Fruit fly (Drosophila melanogaster) whole organism, embryonic: Measurements from ENCODE around the gene CG13085.

Experiments
- Adf1 ChIP-seq: fragments of 200-800 bp; sonication (Bioruptor generic); IDR thresholded peaks from 2 replicates; pipeline ENCODE4 v1.3.6; 2022; ENCODE audit warnings: missing biosample characterization, missing genetic modification characterization
- Atf6 ChIP-seq: fragments of 200-800 bp; sonication (Bioruptor generic); IDR thresholded peaks from 2 replicates; pipeline ENCODE4 v1.3.6; 2022; ENCODE audit warnings: missing biosample characterization, missing genetic modification characterization
- B-H1 ChIP-seq: fragments of 200-800 bp; sonication (Bioruptor generic); IDR thresholded peaks from 3 replicates; pipeline ENCODE4 v1.3.6; 2022; ENCODE audit warnings: missing biosample characterization, missing genetic modification characterization
- B-H2 ChIP-seq: fragments of 200-800 bp; sonication (Bioruptor generic); optimal IDR thresholded peaks from 2 replicates; lab custom pipeline; 2018; ENCODE audit warnings: missing biosample characterization, mild to moderate bottlenecking, missing genetic modification characterization
- Bgb ChIP-seq: fragments of 200-800 bp; sonication (Bioruptor generic); IDR thresholded peaks from 2 replicates; pipeline ENCODE4 v1.3.6; 2022; ENCODE audit warnings: missing biosample characterization, missing genetic modification characterization; ENCODE audit not compliant: partially characterized antibody
- C15 ChIP-seq: fragments of 200-800 bp; sonication (Bioruptor generic); IDR thresholded peaks from 3 replicates; pipeline ENCODE4 v1.3.6; 2022; ENCODE audit warnings: missing biosample characterization, missing genetic modification characterization
- CG10462 ChIP-seq: fragments of 200-800 bp; sonication (Bioruptor generic); optimal IDR thresholded peaks from 2 replicates; lab custom pipeline; 2016; ENCODE audit warnings: missing biosample characterization, missing genetic modification characterization
- CG10543 ChIP-seq: fragments of 200-800 bp; sonication (Bioruptor generic); optimal IDR thresholded peaks from 3 replicates; lab custom pipeline; 2017; ENCODE audit warnings: missing biosample characterization, mild to moderate bottlenecking, missing genetic modification characterization, moderate library complexity
- CG11247 ChIP-seq: fragments of 200-800 bp; sonication (Bioruptor generic); IDR thresholded peaks from 2 replicates; pipeline ENCODE4 v1.3.6; 2022; ENCODE audit warnings: missing biosample characterization, missing genetic modification characterization
- CG11456 ChIP-seq: fragments of 200-800 bp; sonication (Bioruptor generic); IDR thresholded peaks from 3 replicates; pipeline ENCODE4 v1.3.6; 2022; ENCODE audit warnings: missing biosample characterization, missing genetic modification characterization
- CG11504 ChIP-seq: fragments of 200-800 bp; sonication (Bioruptor generic); optimal IDR thresholded peaks from 3 replicates; lab custom pipeline; 2019; ENCODE audit warnings: missing biosample characterization, mild to moderate bottlenecking, missing genetic modification characterization, moderate library complexity
- CG14014 ChIP-seq: fragments of 200-800 bp; sonication (Bioruptor generic); IDR thresholded peaks from 2 replicates; pipeline ENCODE4 v1.3.6; 2022; ENCODE audit warnings: missing biosample characterization, missing genetic modification characterization
- CG14441 ChIP-seq: fragments of 200-800 bp; sonication (Bioruptor generic); IDR thresholded peaks from 2 replicates; pipeline ENCODE4 v1.3.6; 2022; ENCODE audit warnings: missing biosample characterization, missing genetic modification characterization
- CG15479 ChIP-seq: fragments of 200-800 bp; sonication (Bioruptor generic); optimal IDR thresholded peaks from 3 replicates; lab custom pipeline; 2019; ENCODE audit warnings: missing biosample characterization, mild to moderate bottlenecking, missing genetic modification characterization, moderate library complexity
- CG3281 ChIP-seq: fragments of 200-800 bp; sonication (Bioruptor generic); optimal IDR thresholded peaks from 3 replicates; lab custom pipeline; 2017; ENCODE audit warnings: missing biosample characterization, mild to moderate bottlenecking, missing genetic modification characterization
- CG8359 ChIP-seq: fragments of 200-800 bp; sonication (Bioruptor generic); optimal IDR thresholded peaks from 2 replicates; lab custom pipeline; 2017; ENCODE audit warnings: missing biosample characterization, mild to moderate bottlenecking, missing genetic modification characterization, borderline replicate concordance
- CHES-1-like ChIP-seq: fragments of 200-800 bp; sonication (Bioruptor generic); optimal IDR thresholded peaks from 2 replicates; lab custom pipeline; 2016; ENCODE audit warnings: missing biosample characterization, missing genetic modification characterization
- Chrac-16 ChIP-seq: fragments of 200-800 bp; sonication (Bioruptor generic); optimal IDR thresholded peaks from 3 replicates; lab custom pipeline; 2016; ENCODE audit warnings: missing biosample characterization, missing genetic modification characterization
- D19B ChIP-seq: fragments of 200-800 bp; sonication (Bioruptor generic); optimal IDR thresholded peaks from 2 replicates; lab custom pipeline; 2017; ENCODE audit warnings: missing biosample characterization, mild to moderate bottlenecking, missing genetic modification characterization
- Dip3 ChIP-seq: fragments of 200-800 bp; sonication (Bioruptor generic); optimal IDR thresholded peaks from 3 replicates; lab custom pipeline; 2016; ENCODE audit warnings: missing biosample characterization, missing genetic modification characterization
- Dp ChIP-seq: fragments of 200-800 bp; sonication (Bioruptor generic); optimal IDR thresholded peaks from 2 replicates; lab custom pipeline; 2018; ENCODE audit warnings: missing biosample characterization, mild to moderate bottlenecking, missing genetic modification characterization, moderate library complexity
- E2f1 ChIP-seq: fragments of 200-800 bp; sonication (Bioruptor generic); IDR thresholded peaks from 2 replicates; pipeline ENCODE4 v1.3.6; 2022; ENCODE audit warnings: missing biosample characterization, missing genetic modification characterization
- Ets65A ChIP-seq: fragments of 200-800 bp; sonication (Bioruptor generic); peaks from one replicate; lab custom pipeline; 2016; ENCODE audit warnings: missing biosample characterization, missing genetic modification characterization
- Ets97D ChIP-seq: fragments of 200-800 bp; sonication (Bioruptor generic); optimal IDR thresholded peaks from 3 replicates; lab custom pipeline; 2016; ENCODE audit warnings: missing biosample characterization, missing genetic modification characterization
- Hey ChIP-seq: fragments of 200-800 bp; sonication (Bioruptor generic); optimal IDR thresholded peaks from 3 replicates; lab custom pipeline; 2018; ENCODE audit warnings: missing biosample characterization, mild to moderate bottlenecking, missing genetic modification characterization
- HmgZ ChIP-seq: fragments of 200-800 bp; sonication (Bioruptor generic); optimal IDR thresholded peaks from 2 replicates; lab custom pipeline; 2018; ENCODE audit warnings: missing biosample characterization, mild to moderate bottlenecking, missing genetic modification characterization
- Hmr ChIP-seq: fragments of 200-800 bp; sonication (Bioruptor generic); optimal IDR thresholded peaks from 3 replicates; lab custom pipeline; 2017; ENCODE audit warnings: mild to moderate bottlenecking, missing biosample characterization, missing genetic modification reagents, missing genetic modification characterization
- Mes4 ChIP-seq: fragments of 200-800 bp; sonication (Bioruptor generic); optimal IDR thresholded peaks from 2 replicates; lab custom pipeline; 2016; ENCODE audit warnings: missing biosample characterization, missing genetic modification characterization
- Six4 ChIP-seq: fragments of 200-800 bp; sonication (Bioruptor generic); optimal IDR thresholded peaks from 2 replicates; lab custom pipeline; 2016; ENCODE audit warnings: missing biosample characterization, missing genetic modification characterization
- Sry-β ChIP-seq: fragments of 200-800 bp; sonication (Bioruptor generic); optimal IDR thresholded peaks from 2 replicates; lab custom pipeline; 2018; ENCODE audit warnings: missing biosample characterization, mild to moderate bottlenecking, missing genetic modification characterization, moderate library complexity
- btn ChIP-seq: fragments of 200-800 bp; sonication (Bioruptor generic); optimal IDR thresholded peaks from 2 replicates; lab custom pipeline; 2016; ENCODE audit warnings: missing biosample characterization, missing genetic modification characterization
- cg ChIP-seq: fragments of 200-800 bp; sonication (Bioruptor generic); optimal IDR thresholded peaks from 3 replicates; lab custom pipeline; 2019; ENCODE audit warnings: missing biosample characterization, mild to moderate bottlenecking, missing genetic modification characterization, moderate library complexity
- dpn ChIP-seq, 2 experiments: fragments of 200-800 bp; sonication (Bioruptor generic); optimal IDR thresholded peaks; 3 replicates each; lab custom pipeline; 2016; ENCODE audit warnings: missing biosample characterization in 2 of 2, missing genetic modification characterization in 2 of 2
- dysf ChIP-seq: fragments of 200-800 bp; sonication (Bioruptor generic); IDR thresholded peaks from 3 replicates; pipeline ENCODE4 v1.3.6; 2022; ENCODE audit warnings: missing biosample characterization, missing genetic modification characterization
- ems ChIP-seq: fragments of 200-800 bp; sonication (Bioruptor generic); optimal IDR thresholded peaks from 3 replicates; lab custom pipeline; 2016; ENCODE audit warnings: missing biosample characterization, missing genetic modification characterization
- ftz-f1 ChIP-seq: fragments of 200-800 bp; sonication (Bioruptor generic); optimal IDR thresholded peaks from 2 replicates; lab custom pipeline; 2016; ENCODE audit warnings: missing biosample characterization, missing genetic modification characterization
- grau ChIP-seq: fragments of 200-800 bp; optimal IDR thresholded peaks from 3 replicates; lab custom pipeline; 2019; ENCODE audit warnings: missing biosample characterization, mild to moderate bottlenecking, missing genetic modification characterization, moderate library complexity
- hb ChIP-seq: fragments of 200-800 bp; sonication (Bioruptor generic); IDR thresholded peaks from 3 replicates; pipeline ENCODE4 v1.3.6; 2022; ENCODE audit warnings: missing biosample characterization, missing genetic modification characterization; ENCODE audit not compliant: partially characterized antibody
- insv ChIP-seq, 2 experiments: fragments of 200-800 bp; sonication (Bioruptor generic); optimal IDR thresholded peaks; 3 replicates each; lab custom pipeline; 2016 to 2018; ENCODE audit warnings: missing biosample characterization in 2 of 2, missing genetic modification characterization in 2 of 2
- lab ChIP-seq: fragments of 200-800 bp; sonication (Bioruptor generic); optimal IDR thresholded peaks from 3 replicates; lab custom pipeline; 2017; ENCODE audit warnings: missing biosample characterization, missing genetic modification characterization, mild to moderate bottlenecking, moderate library complexity, missing genetic modification reagents
- lmd ChIP-seq: fragments of 200-800 bp; sonication (Bioruptor generic); IDR thresholded peaks from 2 replicates; pipeline ENCODE4 v1.3.6; 2022; ENCODE audit warnings: missing biosample characterization, missing genetic modification characterization
- mam ChIP-seq: fragments of 200-800 bp; sonication (Bioruptor generic); optimal IDR thresholded peaks from 3 replicates; lab custom pipeline; 2016; ENCODE audit warnings: missing biosample characterization, missing genetic modification characterization
- pan ChIP-seq, 4 experiments: fragments of >200 bp in 3 of 4; fragments of 200-800 bp in 1 of 4; sonication (Bioruptor generic) in 1 of 4; optimal IDR thresholded peaks in 3 of 4; IDR thresholded peaks in 1 of 4; 2 replicates each; pipeline versions ENCODE4 v1.3.6 to Lab custom; 2017 to 2022; ENCODE audit warnings: missing biosample characterization in 2 of 4, missing genetic modification characterization in 2 of 4, mixed read lengths in 1 of 4
- sens ChIP-seq: fragments of 200-800 bp; sonication (Bioruptor generic); peaks from one replicate; lab custom pipeline; 2016; ENCODE audit warnings: missing biosample characterization, missing genetic modification characterization
- ssp ChIP-seq: fragments of 200-800 bp; sonication (Bioruptor generic); IDR thresholded peaks from 2 replicates; pipeline ENCODE4 v1.3.6; 2022; ENCODE audit warnings: missing biosample characterization, missing genetic modification characterization
- tin ChIP-seq: fragments of 200-800 bp; sonication (Bioruptor generic); optimal IDR thresholded peaks from 3 replicates; lab custom pipeline; 2016; ENCODE audit warnings: missing biosample characterization, missing genetic modification characterization
- unpg ChIP-seq: fragments of 200-800 bp; sonication (Bioruptor generic); optimal IDR thresholded peaks from 3 replicates; lab custom pipeline; 2018; ENCODE audit warnings: missing biosample characterization, mild to moderate bottlenecking, missing genetic modification characterization, moderate library complexity
- zen ChIP-seq: fragments of 200-800 bp; sonication (Bioruptor generic); optimal IDR thresholded peaks from 3 replicates; lab custom pipeline; 2018; ENCODE audit warnings: missing biosample characterization, mild to moderate bottlenecking, missing genetic modification characterization, moderate library complexity

The CG13085 gene

dm6 chr2L:19452535-19453317, 28.9 kb downstream of the CG13085 start (continued):
- peak; percentile 16 for TF ChIP-seq CHES-1-like (GFP tag; lab: Kevin White, UChicago)
- peak; percentile 36 for TF ChIP-seq mam (GFP tag; lab: Kevin White, UChicago)
- TF ChIP-seq ftz-f1 (GFP tag; lab: Kevin White, UChicago), result no peak
- peak; percentile 34 for TF ChIP-seq Dip3
- TF ChIP-seq E2f1 (GFP tag; lab: Robert Waterston, UW), result 0 out of 2 replicates have a peak, but pooled peaks have one; percentile 33
- TF ChIP-seq cg, result peak; percentile 85
- TF ChIP-seq dpn (GFP tag; optimal IDR thresholded peaks at IDR 0.05; lab: Kevin White, UChicago), result peak; percentile 17 to 38
- TF ChIP-seq ssp, result no peak
- TF ChIP-seq dysf (GFP tag; lab: Robert Waterston, UW), result peak; percentile 54; the same call in 2 of the 3 replicates
- TF ChIP-seq zen (tag; lab: Kevin White, UChicago), result no peak
- TF ChIP-seq CG14014, result 0 out of 2 replicates have a peak, but pooled peaks have one; percentile 42
- TF ChIP-seq sens (GFP tag; lab: Kevin White, UChicago), result peak; percentile 74
- no peak for TF ChIP-seq pan (optimal IDR thresholded peaks at IDR 0.05; lab: Kevin White, UChicago)
- peak in 1 of 2 experiments; percentile 26 for TF ChIP-seq pan (GFP tag; optimal IDR thresholded peaks at IDR 0.05 in 1 of 2, IDR thresholded peaks at IDR 0.05 in 1 of 2)
- TF ChIP-seq lmd (GFP tag; lab: Robert Waterston, UW), result peak; percentile 56; the same call in 1 of the 2 replicates
- TF ChIP-seq CG11456 (GFP tag; lab: Robert Waterston, UW), result 0 out of 3 replicates have a peak, but pooled peaks have one; percentile 22
- 0 out of 3 replicates have a peak, but pooled peaks have one; percentile 29 for TF ChIP-seq hb (GFP tag; lab: Robert Waterston, UW)
- TF ChIP-seq tin (GFP tag; lab: Kevin White, UChicago), result peak; percentile 43
- peak; percentile 1 for TF ChIP-seq ems (GFP tag; lab: Kevin White, UChicago)
- TF ChIP-seq unpg (GFP tag; lab: Kevin White, UChicago), result peak; percentile 23
- peak; percentile 18 for TF ChIP-seq CG10543
- TF ChIP-seq CG8359 (GFP tag; lab: Kevin White, UChicago), result no peak
- peak; percentile 99 for TF ChIP-seq CG3281 (GFP tag; lab: Kevin White, UChicago)
- TF ChIP-seq Hmr (GFP tag; lab: Kevin White, UChicago), result no peak
- peak; percentile 21 for TF ChIP-seq CG11504 (tag; lab: Kevin White, UChicago)
- TF ChIP-seq CG14441 (GFP tag; lab: Robert Waterston, UW), result peak; percentile 56
- TF ChIP-seq Adf1 (GFP tag; lab: Robert Waterston, UW), result peak; percentile 66; the same call in 1 of the 2 replicates
- no peak for TF ChIP-seq Mes4
- no peak for TF ChIP-seq lab (GFP tag; lab: Kevin White, UChicago)
- no peak for TF ChIP-seq C15 (GFP tag; lab: Robert Waterston, UW)
- peak; percentile 82 for TF ChIP-seq grau (tag; lab: Kevin White, UChicago)
- no peak for TF ChIP-seq btn (GFP tag; lab: Kevin White, UChicago)
- peak; percentile 27 for TF ChIP-seq Six4
- TF ChIP-seq Ets65A, result peak; percentile 93
- TF ChIP-seq HmgZ (tag; lab: Kevin White, UChicago), result no peak
- no peak for TF ChIP-seq CG10462
- TF ChIP-seq Hey, result no peak
- no peak for TF ChIP-seq D19B
- TF ChIP-seq Chrac-16 (GFP tag; lab: Kevin White, UChicago), result peak; percentile 10
- TF ChIP-seq Atf6 (GFP tag; lab: Robert Waterston, UW), result peak; percentile 49; the same call in 1 of the 2 replicates
- peak; percentile 57 for TF ChIP-seq Dp (GFP tag; lab: Kevin White, UChicago)
- peak; percentile 76 for TF ChIP-seq CG15479 (GFP tag; lab: Kevin White, UChicago)
- no peak for TF ChIP-seq Ets97D (GFP tag; lab: Kevin White, UChicago)
- peak; percentile 7; the same call in 1 of the 2 replicates for TF ChIP-seq Bgb
- TF ChIP-seq B-H2 (GFP tag; lab: Kevin White, UChicago), result no peak
- no peak for TF ChIP-seq B-H1 (GFP tag; lab: Robert Waterston, UW)
- no peak for TF ChIP-seq CG11247
- no peak for TF ChIP-seq Sry-β
- no peak for TF ChIP-seq insv (GFP tag; optimal IDR thresholded peaks at IDR 0.05; lab: Kevin White, UChicago)
